Fruit fly (Drosophila melanogaster): Measurements from ENCODE around the gene CG2938.
A peak's percentile ranks its signal among the peaks of the same experiment; 100 is the strongest.

DNA sequence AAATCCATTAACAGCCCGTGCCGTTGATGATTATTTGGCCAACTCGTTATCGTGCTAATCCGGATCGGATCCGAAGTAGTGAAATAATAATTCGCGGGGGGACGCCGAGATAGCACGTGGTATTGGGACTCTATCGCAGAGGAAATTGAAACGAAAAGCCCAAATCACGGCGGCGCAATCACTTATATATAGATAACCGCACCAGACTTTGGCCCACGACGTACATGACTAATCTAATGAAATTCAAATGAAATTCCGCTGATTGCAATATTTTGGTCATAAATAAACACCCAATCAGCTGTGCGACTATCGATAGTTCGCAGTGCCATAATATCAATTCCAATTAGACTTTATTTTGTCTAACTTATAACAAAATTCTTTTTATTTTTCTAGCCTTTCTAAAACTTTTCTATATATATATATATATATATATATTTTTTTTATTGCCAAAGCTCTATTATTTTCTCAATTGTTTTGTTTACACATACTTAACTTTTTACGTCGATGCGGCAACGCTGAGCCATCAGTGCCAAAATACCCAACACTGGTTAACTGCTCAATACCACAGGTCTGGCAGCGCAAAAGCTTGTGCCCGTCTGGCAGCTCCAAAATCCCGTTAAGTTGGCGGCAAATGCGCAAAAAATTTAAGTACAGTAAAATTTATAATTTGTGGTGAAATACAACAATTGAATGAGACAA, 32.2 kb upstream of the CG2938 start, which contains the start of gene CG6428:
- TF ChIP-seq CG1620 (GFP tag; optimal IDR thresholded peaks at IDR 0.05) (peak; percentile 53), Hr96 (GFP tag; optimal IDR thresholded peaks at IDR 0.05) (no peak)
